Worm (Caenorhabditis elegans) whole organism, early embryonic: ENCODE measurements around the gene M162.15.

ENCODE experiments used
- B0310.2 ChIP-seq: sonication (generic microtip); optimal IDR thresholded peaks from 2 replicates; lab custom pipeline; 2016; ENCODE audit warnings: mild to moderate bottlenecking, missing genetic modification characterization, missing compliant biosample characterization
- F13C5.2 ChIP-seq: sonication (generic microtip); optimal IDR thresholded peaks from 2 replicates; lab custom pipeline; 2017; ENCODE audit warnings: mild to moderate bottlenecking, missing genetic modification characterization, inconsistent platforms, missing compliant biosample characterization
- aly-1 ChIP-seq: sonication (generic microtip); optimal IDR thresholded peaks from 2 replicates; lab custom pipeline; 2016; ENCODE audit warnings: missing genetic modification characterization, missing compliant biosample characterization
- ama-1 ChIP-seq: fragments of 150-350 bp; optimal IDR thresholded peaks from 2 replicates; lab custom pipeline; 2014
- ceh-13 ChIP-seq: fragments of 200-800 bp; sonication (Bioruptor generic); optimal IDR thresholded peaks from 2 replicates; lab custom pipeline; 2018; ENCODE audit warnings: mild to moderate bottlenecking, missing genetic modification characterization, missing compliant biosample characterization
- ceh-36 ChIP-seq: sonication (generic microtip); optimal IDR thresholded peaks from 2 replicates; lab custom pipeline; 2016; ENCODE audit warnings: missing genetic modification characterization, inconsistent platforms, missing compliant biosample characterization
- ets-7 ChIP-seq: sonication (generic microtip); optimal IDR thresholded peaks from 2 replicates; lab custom pipeline; 2016; ENCODE audit warnings: missing genotype, missing genetic modification characterization, missing compliant biosample characterization
- flt-1 ChIP-seq: fragments of 200-800 bp; sonication (Bioruptor generic); IDR thresholded peaks from 2 replicates; pipeline ENCODE4 v1.3.6; 2022; ENCODE audit warnings: missing genetic modification characterization, missing compliant biosample characterization
- hmbx-1 ChIP-seq: sonication (generic microtip); optimal IDR thresholded peaks from 2 replicates; lab custom pipeline; 2016; ENCODE audit warnings: mild to moderate bottlenecking, missing genetic modification characterization, missing compliant biosample characterization
- hmg-4 ChIP-seq: fragments of 200-800 bp; sonication (Bioruptor generic); optimal IDR thresholded peaks from 2 replicates; lab custom pipeline; 2018; ENCODE audit warnings: mild to moderate bottlenecking, missing genetic modification characterization, missing compliant biosample characterization
- hnd-1 ChIP-seq: sonication (generic microtip); optimal IDR thresholded peaks from 2 replicates; lab custom pipeline; 2016; ENCODE audit warnings: missing genetic modification characterization, missing compliant biosample characterization
- pes-1 ChIP-seq: fragments of 200-800 bp; sonication (Bioruptor generic); IDR thresholded peaks from 2 replicates; pipeline ENCODE4 v1.3.6; 2022; ENCODE audit warnings: missing genetic modification reagents, missing genetic modification characterization, missing compliant biosample characterization
- scrt-1 ChIP-seq: fragments of 200-800 bp; sonication (Bioruptor generic); IDR thresholded peaks from 2 replicates; pipeline ENCODE4 v1.3.6; 2022; ENCODE audit warnings: missing genetic modification characterization, missing compliant biosample characterization
- sea-1 ChIP-seq: fragments of 200-800 bp; sonication (Bioruptor generic); conservative IDR thresholded peaks from 2 replicates; pipeline ENCODE4 v1.3.6; 2022; ENCODE audit warnings: missing genetic modification characterization, missing compliant biosample characterization
- tbx-11 ChIP-seq: fragments of 200-800 bp; sonication (Bioruptor generic); IDR thresholded peaks from 2 replicates; pipeline ENCODE4 v1.3.6; 2022; ENCODE audit warnings: missing genetic modification characterization, missing compliant biosample characterization
- tbx-37 ChIP-seq: fragments of 200-800 bp; sonication (Bioruptor generic); conservative IDR thresholded peaks from 2 replicates; pipeline ENCODE4 v1.3.6; 2022; ENCODE audit warnings: missing genetic modification reagents, missing genetic modification characterization, missing compliant biosample characterization
- tra-4 ChIP-seq: sonication (generic microtip); optimal IDR thresholded peaks from 2 replicates; lab custom pipeline; 2017; ENCODE audit warnings: missing genetic modification characterization, missing compliant biosample characterization

M162.15 gene

DNA sequence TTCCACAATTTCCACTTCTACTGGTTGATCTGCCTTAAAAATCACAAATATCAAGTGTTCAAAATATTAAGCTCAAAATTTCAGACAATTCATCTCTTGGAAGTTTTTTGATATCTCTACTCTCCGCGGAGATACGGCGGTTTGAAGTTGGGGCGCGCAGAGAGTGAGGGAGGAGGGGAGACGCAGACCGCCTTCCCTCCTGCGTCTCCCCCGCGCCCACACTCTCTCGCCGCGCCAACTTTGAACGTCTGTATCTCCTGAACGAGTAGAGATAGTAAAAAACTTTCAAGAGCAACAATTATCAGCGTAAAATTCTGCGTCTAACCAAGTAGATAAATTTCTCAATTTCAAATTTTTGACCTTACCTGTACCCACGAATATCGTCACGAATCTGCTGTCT, 43.6 kb downstream of the M162.15 start:
- no peak for TF ChIP-seq ets-7 (tag; lab: Kevin White, UChicago)
- no peak for TF ChIP-seq pes-1 (GFP tag; lab: Robert Waterston, UW)
- no peak for TF ChIP-seq hnd-1 (tag; lab: Kevin White, UChicago)
- no peak for TF ChIP-seq ceh-13 (GFP tag; lab: Kevin White, UChicago)
- TF ChIP-seq ama-1 = no peak
- no peak for TF ChIP-seq F13C5.2 (tag; lab: Kevin White, UChicago)
- no peak for TF ChIP-seq ceh-36
- TF ChIP-seq hmg-4 = no peak
- TF ChIP-seq hmbx-1 = no peak
- TF ChIP-seq scrt-1 (GFP tag; lab: Robert Waterston, UW) = no peak
- TF ChIP-seq tbx-37 (GFP tag; lab: Robert Waterston, UW) = no peak
- TF ChIP-seq tra-4 (tag; lab: Kevin White, UChicago) = no peak
- no peak for TF ChIP-seq sea-1
- no peak for TF ChIP-seq flt-1 (GFP tag; lab: Robert Waterston, UW)
- no peak for TF ChIP-seq aly-1 (tag; lab: Kevin White, UChicago)
- no peak for TF ChIP-seq B0310.2
- TF ChIP-seq tbx-11 (GFP tag; lab: Robert Waterston, UW) = no peak

DNA sequence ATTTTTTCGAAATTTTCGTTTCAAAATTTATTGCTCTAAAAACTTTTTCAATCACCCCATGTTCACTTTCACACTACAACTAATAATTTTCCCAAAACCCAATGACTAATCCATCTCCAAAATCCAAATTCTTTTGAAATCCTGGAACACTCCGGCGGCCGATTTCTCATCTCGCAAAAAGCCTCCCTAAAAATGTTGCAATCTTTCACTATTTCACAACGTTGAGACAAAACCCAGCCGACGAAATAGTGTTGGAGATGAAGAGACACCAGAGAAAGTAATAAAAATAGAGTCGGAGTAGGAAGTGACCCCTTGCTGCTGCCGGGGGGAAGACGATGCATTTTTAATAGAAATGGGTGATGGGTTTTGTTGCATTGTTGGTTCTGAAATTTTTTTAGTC, 47.0 kb downstream of the M162.15 start:
- TF ChIP-seq hnd-1 (tag; lab: Kevin White, UChicago) = no peak
- TF ChIP-seq flt-1 (GFP tag; lab: Robert Waterston, UW) = no peak
- no peak for TF ChIP-seq ceh-36

DNA sequence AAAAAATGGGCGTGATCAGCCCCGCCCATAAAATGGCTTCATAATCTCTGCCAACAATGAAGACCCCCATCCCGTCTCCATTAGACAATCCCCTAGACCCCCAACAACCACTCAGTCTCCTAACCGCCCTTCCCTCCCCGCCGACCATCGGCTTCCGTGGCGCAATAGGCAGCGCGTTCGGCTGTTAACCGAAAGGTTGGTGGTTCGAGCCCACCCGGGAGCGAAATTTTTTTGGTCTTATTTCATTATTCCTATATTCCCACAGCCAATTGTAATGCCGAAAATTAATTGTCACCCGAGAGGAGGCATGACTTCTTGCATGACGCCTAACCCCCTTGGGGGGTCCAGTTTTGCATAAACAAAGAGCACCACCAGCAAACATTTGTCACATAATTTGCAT, 48.7 kb downstream of the M162.15 start:
- TF ChIP-seq flt-1 (GFP tag; lab: Robert Waterston, UW) (peak; percentile 85), pes-1 (GFP tag; lab: Robert Waterston, UW) (peak; percentile 89), B0310.2 (peak; percentile 9), ceh-36 (peak; percentile 58), aly-1 (tag; lab: Kevin White, UChicago) (peak; percentile 65), F13C5.2 (tag; lab: Kevin White, UChicago) (peak; percentile 78), ets-7 (tag; lab: Kevin White, UChicago) (no peak), tbx-37 (GFP tag; lab: Robert Waterston, UW) (peak; percentile 80), hmbx-1 (peak; percentile 37), tbx-11 (GFP tag; lab: Robert Waterston, UW) (peak; percentile 76), hnd-1 (tag; lab: Kevin White, UChicago) (peak; percentile 52), tra-4 (tag; lab: Kevin White, UChicago) (peak; percentile 39), hmg-4 (peak; percentile 64), ama-1 (no peak), sea-1 (peak; percentile 84), scrt-1 (GFP tag; lab: Robert Waterston, UW) (peak; percentile 83), ceh-13 (GFP tag; lab: Kevin White, UChicago) (peak; percentile 46)
